Worm (Caenorhabditis elegans) whole organism, early embryonic: ENCODE measurements around the gene tat-1.

Experiments
- B0310.2 ChIP-seq: sonication (generic microtip); optimal IDR thresholded peaks from 2 replicates; lab custom pipeline; 2016; ENCODE audit warnings: mild to moderate bottlenecking, missing genetic modification characterization, missing compliant biosample characterization
- F13C5.2 ChIP-seq: sonication (generic microtip); optimal IDR thresholded peaks from 2 replicates; lab custom pipeline; 2017; ENCODE audit warnings: mild to moderate bottlenecking, missing genetic modification characterization, inconsistent platforms, missing compliant biosample characterization
- ama-1 ChIP-seq: fragments of 150-350 bp; optimal IDR thresholded peaks from 2 replicates; lab custom pipeline; 2014
- ets-7 ChIP-seq: sonication (generic microtip); optimal IDR thresholded peaks from 2 replicates; lab custom pipeline; 2016; ENCODE audit warnings: missing genotype, missing genetic modification characterization, missing compliant biosample characterization
- hmbx-1 ChIP-seq: sonication (generic microtip); optimal IDR thresholded peaks from 2 replicates; lab custom pipeline; 2016; ENCODE audit warnings: mild to moderate bottlenecking, missing genetic modification characterization, missing compliant biosample characterization
- scrt-1 ChIP-seq: fragments of 200-800 bp; sonication (Bioruptor generic); IDR thresholded peaks from 2 replicates; pipeline ENCODE4 v1.3.6; 2022; ENCODE audit warnings: missing genetic modification characterization, missing compliant biosample characterization
- sea-1 ChIP-seq: fragments of 200-800 bp; sonication (Bioruptor generic); conservative IDR thresholded peaks from 2 replicates; pipeline ENCODE4 v1.3.6; 2022; ENCODE audit warnings: missing genetic modification characterization, missing compliant biosample characterization
- tbx-11 ChIP-seq: fragments of 200-800 bp; sonication (Bioruptor generic); IDR thresholded peaks from 2 replicates; pipeline ENCODE4 v1.3.6; 2022; ENCODE audit warnings: missing genetic modification characterization, missing compliant biosample characterization

ce11 chrIII:12456801-12457647 is 35.5 kb upstream of the tat-1 start, which contains the start of the genes scav-3 and Y49E10.21:
- TF ChIP-seq ets-7 (tag; lab: Kevin White, UChicago), result no peak
- TF ChIP-seq B0310.2, result no peak
- TF ChIP-seq tbx-11 (GFP tag; lab: Robert Waterston, UW), result no peak
- TF ChIP-seq hmbx-1 (tag; lab: Kevin White, UChicago), result no peak
- no peak for TF ChIP-seq scrt-1 (GFP tag; lab: Robert Waterston, UW)
- no peak for TF ChIP-seq sea-1 (GFP tag; lab: Robert Waterston, UW)
- no peak for TF ChIP-seq F13C5.2 (tag; lab: Kevin White, UChicago)
- TF ChIP-seq ama-1 (lab: Kevin White, UChicago), result no peak
